Worm (Caenorhabditis elegans) whole organism, midembryonic: ENCODE measurements around the gene T03F6.9.

Experiments used
- T22C8.4 ChIP-seq: fragments of 200-800 bp; sonication (Bioruptor generic); IDR thresholded peaks from 2 replicates; pipeline ENCODE4 v1.3.6; 2022; ENCODE audit warnings: missing genetic modification characterization, missing compliant biosample characterization
- cog-1 ChIP-seq: sonication (generic microtip); optimal IDR thresholded peaks from 2 replicates; lab custom pipeline; 2016; ENCODE audit warnings: missing genetic modification characterization, missing compliant biosample characterization
- flt-1 ChIP-seq: fragments of 200-800 bp; sonication (Bioruptor generic); IDR thresholded peaks from 2 replicates; pipeline ENCODE4 v1.3.6; 2022; ENCODE audit warnings: missing genetic modification characterization, missing compliant biosample characterization
- klf-2 ChIP-seq: fragments of 200-800 bp; sonication (Bioruptor generic); conservative IDR thresholded peaks from 2 replicates; pipeline ENCODE4 v1.3.6; 2022; ENCODE audit warnings: missing genetic modification reagents, missing genetic modification characterization, missing compliant biosample characterization
- med-1 ChIP-seq: sonication (generic microtip); optimal IDR thresholded peaks from 2 replicates; lab custom pipeline; 2017; ENCODE audit warnings: missing genetic modification characterization, mild to moderate bottlenecking, missing compliant biosample characterization, antibody characterized with exemption, missing genetic modification reagents; ENCODE audit not compliant: insufficient read depth
- ref-1 ChIP-seq: fragments of 200-800 bp; sonication (Bioruptor generic); conservative IDR thresholded peaks from 2 replicates; pipeline ENCODE4 v1.3.6; 2022; ENCODE audit warnings: missing genetic modification reagents, missing genetic modification characterization, missing compliant biosample characterization
- tab-1 ChIP-seq: fragments of 200-800 bp; sonication (Bioruptor generic); IDR thresholded peaks from 2 replicates; pipeline ENCODE4 v1.3.6; 2022; ENCODE audit warnings: missing genetic modification characterization, missing compliant biosample characterization
- ztf-23 ChIP-seq: fragments of 200-800 bp; sonication (Bioruptor generic); IDR thresholded peaks from 2 replicates; pipeline ENCODE4 v1.3.6; 2022; ENCODE audit warnings: missing genetic modification reagents, missing genetic modification characterization, missing compliant biosample characterization
- ztf-29 ChIP-seq: fragments of 200-800 bp; sonication (Bioruptor generic); IDR thresholded peaks from 2 replicates; pipeline ENCODE4 v1.3.6; 2022; ENCODE audit warnings: missing genetic modification reagents, missing genetic modification characterization, missing compliant biosample characterization

The T03F6.9 gene

ce11 chrIII:13390789-13391188 lies 19.9 kb upstream of the T03F6.9 start:
- TF ChIP-seq T22C8.4 (no peak), ztf-29 (GFP tag; lab: Robert Waterston, UW) (no peak), ztf-23 (no peak), ref-1 (GFP tag; lab: Robert Waterston, UW) (no peak), klf-2 (GFP tag; lab: Robert Waterston, UW) (no peak), flt-1 (GFP tag; lab: Robert Waterston, UW) (no peak), tab-1 (no peak), cog-1 (tag; lab: Kevin White, UChicago) (no peak), med-1 (GFP tag; lab: Kevin White, UChicago) (no peak)

ce11 chrIII:13389078-13389477 lies 18.2 kb upstream of the T03F6.9 start, which contains the start of gene T03F6.3:
Gene T03F6.3 (plus strand): TSS chrIII:13389395.
- TF ChIP-seq klf-2 (GFP tag; lab: Robert Waterston, UW) (no peak), ztf-29 (GFP tag; lab: Robert Waterston, UW) (no peak), tab-1 (no peak), cog-1 (tag; lab: Kevin White, UChicago) (no peak), ztf-23 (no peak), ref-1 (GFP tag; lab: Robert Waterston, UW) (no peak)

- TF ChIP-seq ztf-23 (no peak), klf-2 (GFP tag; lab: Robert Waterston, UW) (no peak), med-1 (GFP tag; lab: Kevin White, UChicago) (no peak)
These were observed 17.7 kb upstream of the T03F6.9 start for ce11 chrIII:13388621-13389020.

- TF ChIP-seq tab-1 (no peak), T22C8.4 (no peak), ztf-29 (GFP tag; lab: Robert Waterston, UW) (no peak), cog-1 (tag; lab: Kevin White, UChicago) (no peak), med-1 (GFP tag; lab: Kevin White, UChicago) (no peak), ztf-23 (no peak), flt-1 (GFP tag; lab: Robert Waterston, UW) (no peak), klf-2 (GFP tag; lab: Robert Waterston, UW) (no peak), ref-1 (GFP tag; lab: Robert Waterston, UW) (no peak)
These were observed 15.0 kb upstream of the T03F6.9 start, which contains the start of gene T03F6.4 for ce11 chrIII:13385850-13386249. Gene T03F6.4 (plus strand): TSS chrIII:13386150.

ce11 chrIII:13383159-13383558 lies 12.3 kb upstream of the T03F6.9 start:
- TF ChIP-seq flt-1 (GFP tag; lab: Robert Waterston, UW) (no peak), T22C8.4 (no peak), ztf-23 (no peak), ztf-29 (GFP tag; lab: Robert Waterston, UW) (no peak), med-1 (GFP tag; lab: Kevin White, UChicago) (no peak), ref-1 (GFP tag; lab: Robert Waterston, UW) (no peak), klf-2 (GFP tag; lab: Robert Waterston, UW) (no peak), tab-1 (no peak), cog-1 (tag; lab: Kevin White, UChicago) (no peak)

- TF ChIP-seq ref-1 (GFP tag; lab: Robert Waterston, UW) = no peak
- no peak for TF ChIP-seq med-1 (GFP tag; lab: Kevin White, UChicago)
- no peak for TF ChIP-seq flt-1 (GFP tag; lab: Robert Waterston, UW)
- no peak for TF ChIP-seq klf-2 (GFP tag; lab: Robert Waterston, UW)
- TF ChIP-seq T22C8.4 = no peak
- TF ChIP-seq cog-1 (tag; lab: Kevin White, UChicago) = no peak
- TF ChIP-seq tab-1 = no peak
- TF ChIP-seq ztf-23 = no peak
- no peak for TF ChIP-seq ztf-29 (GFP tag; lab: Robert Waterston, UW)
These were observed 10.8 kb upstream of the T03F6.9 start for ce11 chrIII:13381684-13382083.

- TF ChIP-seq T22C8.4 (no peak), cog-1 (tag; lab: Kevin White, UChicago) (no peak), tab-1 (no peak), med-1 (GFP tag; lab: Kevin White, UChicago) (no peak), ztf-29 (GFP tag; lab: Robert Waterston, UW) (no peak), ztf-23 (no peak), klf-2 (GFP tag; lab: Robert Waterston, UW) (no peak), ref-1 (GFP tag; lab: Robert Waterston, UW) (no peak), flt-1 (GFP tag; lab: Robert Waterston, UW) (no peak)
These were observed 10.0 kb upstream of the T03F6.9 start for ce11 chrIII:13380881-13381280.

ce11 chrIII:13380196-13380595 lies 9.3 kb upstream of the T03F6.9 start, which contains the start of gene T03F6.6:
Gene T03F6.6 (minus strand): TSS chrIII:13380296.
- TF ChIP-seq tab-1 (no peak), flt-1 (GFP tag; lab: Robert Waterston, UW) (no peak), ztf-23 (no peak), T22C8.4 (no peak), ztf-29 (GFP tag; lab: Robert Waterston, UW) (no peak), ref-1 (GFP tag; lab: Robert Waterston, UW) (no peak), cog-1 (tag; lab: Kevin White, UChicago) (no peak), med-1 (GFP tag; lab: Kevin White, UChicago) (no peak), klf-2 (GFP tag; lab: Robert Waterston, UW) (no peak)

ce11 chrIII:13378242-13378641 lies 7.4 kb upstream of the T03F6.9 start, which contains the start of gene T03F6.10:
Gene T03F6.10 (minus strand): TSS chrIII:13378342.
- TF ChIP-seq klf-2 (GFP tag; lab: Robert Waterston, UW) (no peak), ref-1 (GFP tag; lab: Robert Waterston, UW) (no peak), med-1 (GFP tag; lab: Kevin White, UChicago) (no peak), flt-1 (GFP tag; lab: Robert Waterston, UW) (no peak), cog-1 (tag; lab: Kevin White, UChicago) (no peak), ztf-23 (no peak), T22C8.4 (no peak), tab-1 (no peak), ztf-29 (GFP tag; lab: Robert Waterston, UW) (no peak)

ce11 chrIII:13377249-13377648 lies 6.4 kb upstream of the T03F6.9 start:
- no peak for TF ChIP-seq ztf-29 (GFP tag; lab: Robert Waterston, UW)
